Fruit fly (Drosophila melanogaster): ENCODE data around the gene CG17834.
A peak's percentile ranks its signal among the peaks of the same experiment; 100 is the strongest.

CG17834 gene

DNA sequence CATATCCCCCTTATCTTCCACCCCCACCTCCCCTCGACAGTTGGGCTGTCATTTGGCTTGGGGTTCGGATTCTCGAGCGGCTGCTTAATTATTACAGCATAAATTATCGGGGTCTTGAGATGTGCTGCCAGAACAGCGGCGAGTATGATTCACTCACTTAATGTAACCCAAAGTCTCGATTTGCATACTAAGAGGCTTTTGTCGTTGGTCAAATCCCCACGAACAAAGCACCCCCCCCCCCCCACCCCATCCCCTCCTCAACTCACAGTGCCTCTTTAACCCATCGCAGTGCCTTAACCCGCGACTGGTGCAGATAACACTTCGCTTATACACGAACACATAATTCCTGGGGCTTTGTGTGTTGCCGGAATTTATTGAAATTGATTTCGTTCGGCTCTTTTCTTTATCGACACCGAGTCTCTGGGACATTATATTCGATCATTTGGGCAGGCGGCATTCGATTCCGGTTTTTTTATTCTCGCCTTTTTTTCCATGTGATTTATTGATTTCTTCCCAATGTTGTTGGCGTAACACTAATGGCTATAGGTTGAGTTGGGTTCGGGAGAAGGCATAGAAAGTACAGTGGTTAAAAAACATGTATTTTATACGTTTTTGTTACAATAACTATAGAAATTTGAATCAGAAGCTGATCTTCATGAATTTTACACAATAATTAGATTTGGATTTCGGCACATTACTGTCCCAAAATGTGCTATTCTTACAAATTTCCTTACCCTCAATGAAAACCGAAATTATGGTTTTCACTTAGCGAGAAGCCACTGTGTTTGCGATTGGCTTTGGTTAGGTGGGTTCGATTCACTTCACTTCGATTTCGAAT lies 25.1 kb downstream of the CG17834 start (continued):
- TF ChIP-seq Hmr (GFP tag; optimal IDR thresholded peaks at IDR 0.05), result peak; percentile 11
- TF ChIP-seq CG9797 (GFP tag; optimal IDR thresholded peaks at IDR 0.05), result no peak
- no peak for TF ChIP-seq sima (GFP tag; optimal IDR thresholded peaks at IDR 0.05)
- TF ChIP-seq Myb (GFP tag; optimal IDR thresholded peaks at IDR 0.05), result peak; percentile 32
- TF ChIP-seq CG11723 (GFP tag; optimal IDR thresholded peaks at IDR 0.05), result peak; percentile 6
- peak; percentile 26 for TF ChIP-seq odd (GFP tag; optimal IDR thresholded peaks at IDR 0.05)
- TF ChIP-seq CG4730 (GFP tag; IDR thresholded peaks at IDR 0.05), result no peak
- peak; percentile 76 for TF ChIP-seq Hsf (GFP tag; optimal IDR thresholded peaks at IDR 0.05)
- TF ChIP-seq ewg (GFP tag; optimal IDR thresholded peaks at IDR 0.05), result peak; percentile 39
- TF ChIP-seq BtbVII (GFP tag; optimal IDR thresholded peaks at IDR 0.05), result peak; percentile 19
- TF ChIP-seq twi (tag; optimal IDR thresholded peaks at IDR 0.05), result peak; percentile 43
- TF ChIP-seq MESR4 (GFP tag; optimal IDR thresholded peaks at IDR 0.05), result no peak

DNA sequence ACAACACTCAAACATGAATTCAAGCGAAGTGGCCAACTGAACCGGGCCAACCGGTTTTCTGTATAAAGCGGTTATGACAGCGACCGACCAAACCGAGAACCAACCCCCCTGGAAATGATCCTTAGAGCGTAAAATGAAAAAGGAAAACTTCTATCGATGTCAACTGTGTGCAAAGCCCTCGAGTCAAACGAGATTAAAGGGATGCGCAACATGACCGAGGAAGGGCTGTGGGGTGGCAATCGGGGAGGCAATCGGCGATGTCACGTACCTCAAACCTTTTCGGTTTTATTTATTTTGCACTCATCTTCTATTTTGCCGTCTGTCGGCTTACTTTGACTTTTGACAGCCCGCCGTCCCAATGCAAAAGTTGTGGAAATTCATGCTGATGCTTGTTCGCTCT lies 27.3 kb downstream of the CG17834 start:
- TF ChIP-seq slbo (GFP tag; IDR thresholded peaks at IDR 0.05) (no peak), CG17912 (GFP tag; optimal IDR thresholded peaks at IDR 0.05) (no peak), CG11504 (tag; optimal IDR thresholded peaks at IDR 0.05) (no peak), CG4404 (GFP tag; IDR thresholded peaks at IDR 0.05) (no peak), CG4360 (GFP tag; IDR thresholded peaks at IDR 0.05) (no peak), CG14965 (GFP tag; optimal IDR thresholded peaks at IDR 0.05; ENCODE audit: borderline replicate concordance) (no peak), amos (GFP tag; IDR thresholded peaks at IDR 0.05; ENCODE audit: partially characterized antibody) (no peak), ftz-f1 (GFP tag; optimal IDR thresholded peaks at IDR 0.05) (no peak), Bteb2 (GFP tag; optimal IDR thresholded peaks at IDR 0.05) (no peak), corto (GFP tag; optimal IDR thresholded peaks at IDR 0.05) (no peak), lilli (GFP tag; optimal IDR thresholded peaks at IDR 0.05) (no peak), tll (GFP tag; optimal IDR thresholded peaks at IDR 0.05) (peak in 1 of 2 experiments; percentile 45), sna (GFP tag; IDR thresholded peaks at IDR 0.05; ENCODE audit: partially characterized antibody) (no peak), al (GFP tag; IDR thresholded peaks at IDR 0.05) (no peak), kni (GFP tag; optimal IDR thresholded peaks at IDR 0.05) (peak; percentile 27), pros (GFP tag; optimal IDR thresholded peaks at IDR 0.05) (peak; percentile 94), oc (tag; optimal IDR thresholded peaks at IDR 0.05) (peak; percentile 70), Hey (tag; optimal IDR thresholded peaks at IDR 0.05) (peak; percentile 35), CG10959 (GFP tag; IDR thresholded peaks at IDR 0.05) (no peak), Sry-δ (GFP tag; optimal IDR thresholded peaks at IDR 0.05) (no peak), CG33557 (GFP tag; optimal IDR thresholded peaks at IDR 0.05) (no peak), CG12769 (tag; optimal IDR thresholded peaks at IDR 0.05) (no peak)

DNA sequence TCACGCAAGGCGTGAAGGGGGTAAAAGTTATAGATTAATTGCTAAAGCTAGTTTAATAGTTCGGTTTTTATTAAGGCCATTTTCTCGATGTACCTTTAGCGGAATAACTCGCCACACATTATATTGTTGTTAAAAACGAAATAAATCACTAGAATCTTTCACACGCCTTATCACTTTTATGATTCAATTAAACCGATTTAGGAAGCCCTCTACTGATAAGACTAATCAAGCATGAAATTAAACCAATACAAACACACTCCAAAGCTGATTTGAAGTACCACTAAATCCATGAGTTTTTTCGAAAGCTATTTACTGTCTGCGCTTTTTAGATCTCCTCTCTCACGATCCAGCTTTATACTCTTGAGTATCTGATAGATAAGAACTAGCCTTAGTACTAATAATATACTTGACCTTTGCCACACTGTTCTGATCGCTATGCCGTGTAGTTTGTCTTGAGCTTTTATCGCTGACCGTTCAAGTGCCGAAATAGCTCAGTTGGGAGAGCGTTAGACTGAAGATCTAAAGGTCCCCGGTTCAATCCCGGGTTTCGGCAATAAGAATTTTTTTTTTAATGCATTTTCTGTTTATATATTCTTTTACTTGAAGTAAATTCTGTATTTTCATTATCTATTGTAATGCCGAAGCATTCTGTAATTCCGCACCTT lies 41.6 kb downstream of the CG17834 start:
- TF ChIP-seq CG18599 (GFP tag; optimal IDR thresholded peaks at IDR 0.05), result peak; percentile 18
- TF ChIP-seq CG6272 (GFP tag; IDR thresholded peaks at IDR 0.05), result no peak
- TF ChIP-seq sens-2 (GFP tag; IDR thresholded peaks at IDR 0.05), result peak; percentile 47; the same call in 1 of the 2 replicates
- peak; percentile 0 for TF ChIP-seq caup (GFP tag; optimal IDR thresholded peaks at IDR 0.05; ENCODE audit: severe bottlenecking)
- TF ChIP-seq lilli (GFP tag; optimal IDR thresholded peaks at IDR 0.05), result no peak
- TF ChIP-seq run (tag; optimal IDR thresholded peaks at IDR 0.05), result no peak
- no peak for TF ChIP-seq CG9215 (GFP tag; IDR thresholded peaks at IDR 0.05)
- no peak for TF ChIP-seq Ravus (GFP tag; IDR thresholded peaks at IDR 0.05)
- TF ChIP-seq fu2 (GFP tag; optimal IDR thresholded peaks at IDR 0.05), result no peak
- TF ChIP-seq gfzf (GFP tag; optimal IDR thresholded peaks at IDR 0.05), result no peak
- TF ChIP-seq CG31441 (GFP tag; IDR thresholded peaks at IDR 0.05), result no peak
- no peak for TF ChIP-seq Lhr (GFP tag; optimal IDR thresholded peaks at IDR 0.05)
- TF ChIP-seq CG3065 (GFP tag; optimal IDR thresholded peaks at IDR 0.05), result no peak
- TF ChIP-seq CG4820 (GFP tag; optimal IDR thresholded peaks at IDR 0.05), result no peak
- TF ChIP-seq CG12769 (tag; optimal IDR thresholded peaks at IDR 0.05), result no peak
